Worm (Caenorhabditis elegans): ENCODE results near the gene str-35.

DNA sequence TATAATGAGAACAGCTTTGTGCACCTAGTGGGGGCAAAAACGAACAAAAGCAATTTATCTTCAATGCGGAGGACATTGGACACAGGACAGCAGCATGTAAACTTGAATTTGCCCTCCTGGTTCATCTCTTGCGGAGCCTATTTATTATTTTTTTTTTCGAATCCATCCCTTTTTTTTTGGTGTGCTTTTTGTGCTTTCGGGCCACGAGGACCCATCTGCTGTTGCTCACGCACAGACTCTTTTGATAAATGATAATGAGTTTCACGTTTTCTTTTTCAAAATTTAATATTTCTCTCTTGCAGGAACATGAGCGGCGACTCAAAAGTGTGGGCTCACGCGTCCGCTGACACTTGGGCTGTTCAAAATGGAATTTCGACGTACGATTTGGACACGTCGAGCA, 22.5 kb downstream of the str-35 start, which contains the start of gene unc-62:
- no peak for TF ChIP-seq unc-62 (GFP tag; optimal IDR thresholded peaks at IDR 0.05)
- no peak for TF ChIP-seq unc-98 (GFP tag; IDR thresholded peaks at IDR 0.05)
- no peak for TF ChIP-seq mab-9 (GFP tag; IDR thresholded peaks at IDR 0.05)
- no peak for TF ChIP-seq pax-3 (tag; optimal IDR thresholded peaks at IDR 0.05)
- no peak for TF ChIP-seq unc-86 (tag; optimal IDR thresholded peaks at IDR 0.05)
- TF ChIP-seq sup-37 (GFP tag; optimal IDR thresholded peaks at IDR 0.05) = no peak
- TF ChIP-seq zag-1 (tag; optimal IDR thresholded peaks at IDR 0.05) = no peak
- no peak for TF ChIP-seq dpl-1 (GFP tag; optimal IDR thresholded peaks at IDR 0.05)
- TF ChIP-seq xbp-1 (tag; optimal IDR thresholded peaks at IDR 0.05) = no peak
- TF ChIP-seq elt-2 (tag; optimal IDR thresholded peaks at IDR 0.05) = no peak
- TF ChIP-seq lin-39 (tag; optimal IDR thresholded peaks at IDR 0.05) = no peak
- TF ChIP-seq swsn-7 (tag; optimal IDR thresholded peaks at IDR 0.05) = no peak
